Worm (Caenorhabditis elegans): Measurements from ENCODE around the gene C49H3.3.
A peak's percentile ranks its signal among the peaks of the same experiment; 100 is the strongest.

The C49H3.3 gene

ce11 chrIV:7902221-7902904 lies 21.8 kb upstream of the C49H3.3 start, which contains the start of gene arp-11 (continued):
- TF ChIP-seq hmg-1.2 (GFP tag; IDR thresholded peaks at IDR 0.05) (peak; percentile 31; the same call in 1 of the 2 replicates), F49E8.2 (tag; optimal IDR thresholded peaks at IDR 0.05; ENCODE audit: insufficient read depth) (no peak), efl-1 (GFP tag; optimal IDR thresholded peaks at IDR 0.05) (peak; percentile 26), F23B12.7 (tag; optimal IDR thresholded peaks at IDR 0.05; ENCODE audit: insufficient read depth) (peak; percentile 55), ztf-28 (GFP tag; IDR thresholded peaks at IDR 0.05) (no peak), ceh-100 (GFP tag; IDR thresholded peaks at IDR 0.05) (no peak), ceh-27 (GFP tag; optimal IDR thresholded peaks at IDR 0.05) (peak; percentile 30), T07F8.4 (tag; optimal IDR thresholded peaks at IDR 0.05) (no peak), lin-35 (GFP tag; optimal IDR thresholded peaks at IDR 0.05) (peak in 1 of 3 experiments; percentile 49), snpc-3.4 (tag; optimal IDR thresholded peaks at IDR 0.05) (peak; percentile 11), B0336.3 (GFP tag; IDR thresholded peaks at IDR 0.05) (0 out of 2 replicates have a peak, but pooled peaks have one; percentile 22), dox-1 (GFP tag; IDR thresholded peaks at IDR 0.05) (peak; percentile 61), ceh-40 (GFP tag; IDR thresholded peaks at IDR 0.05) (no peak), lsl-1 (GFP tag; optimal IDR thresholded peaks at IDR 0.05) (peak; percentile 65), nhr-80 (tag; optimal IDR thresholded peaks at IDR 0.05) (peak; percentile 23), snpc-4 (GFP tag; optimal IDR thresholded peaks at IDR 0.05) (no peak), snpc-4 (tag; optimal IDR thresholded peaks at IDR 0.05) (peak in 3 of 4 experiments; percentile 50 to 59 (median 51)), madf-10 (tag; optimal IDR thresholded peaks at IDR 0.05) (peak; percentile 46), tbp1 (GFP tag; optimal IDR thresholded peaks at IDR 0.05) (peak; percentile 45), lin-40 (tag; optimal IDR thresholded peaks at IDR 0.05) (peak; percentile 60), egrh-3 (GFP tag; IDR thresholded peaks at IDR 0.05) (no peak), let-607 (tag; optimal IDR thresholded peaks at IDR 0.05) (peak in 1 of 2 experiments; percentile 1), madf-6 (GFP tag; IDR thresholded peaks at IDR 0.05) (peak; percentile 61; the same call in 1 of the 2 replicates), attf-5 (GFP tag; optimal IDR thresholded peaks at IDR 0.05) (peak; percentile 84), atf-7 (tag; optimal IDR thresholded peaks at IDR 0.05) (peak; percentile 96)

DNA sequence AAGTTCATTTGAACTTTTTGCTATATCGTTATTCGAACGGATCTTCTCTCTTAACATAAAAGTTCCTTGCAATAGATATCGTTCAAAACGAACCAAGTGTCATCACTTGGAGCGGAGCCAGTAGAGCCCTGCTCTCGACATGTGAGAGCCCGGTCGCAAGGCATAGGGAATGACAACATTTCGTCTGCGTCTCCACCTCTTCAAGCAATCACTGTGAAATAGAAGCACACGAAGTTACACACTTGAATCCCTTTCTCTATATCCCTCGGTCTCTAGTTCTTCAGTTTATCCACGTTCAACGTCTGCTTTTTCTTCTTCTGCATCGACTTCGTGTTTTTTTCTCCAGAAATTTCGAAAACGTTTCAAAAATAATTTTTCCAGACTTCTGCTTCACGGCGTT lies 20.8 kb upstream of the C49H3.3 start, which contains the start of gene C49H3.6:
Gene C49H3.6 (plus strand): TSS at position 380 of the 400 bp plus-strand sequence.
- TF ChIP-seq madf-6 (GFP tag; IDR thresholded peaks at IDR 0.05): peak; percentile 19; the same call in 1 of the 2 replicates
- no peak for TF ChIP-seq unc-130 (GFP tag; optimal IDR thresholded peaks at IDR 0.05)
- TF ChIP-seq madf-3 (GFP tag; IDR thresholded peaks at IDR 0.05): 0 out of 2 replicates have a peak, but pooled peaks have one; percentile 28
- no peak for TF ChIP-seq cebp-1 (GFP tag; IDR thresholded peaks at IDR 0.05)
- TF ChIP-seq cebp-1 (tag; optimal IDR thresholded peaks at IDR 0.05): peak; percentile 29
- no peak for TF ChIP-seq C17E4.6 (GFP tag; IDR thresholded peaks at IDR 0.05)
- peak in 1 of 3 experiments; percentile 63 for TF ChIP-seq lin-35 (GFP tag; optimal IDR thresholded peaks at IDR 0.05)
- TF ChIP-seq nfya-2 (GFP tag; IDR thresholded peaks at IDR 0.05): no peak
- no peak for TF ChIP-seq F57A8.1 (GFP tag; optimal IDR thresholded peaks at IDR 0.05)
- TF ChIP-seq ceh-27 (GFP tag; optimal IDR thresholded peaks at IDR 0.05): peak; percentile 43
- peak; percentile 52; the same call in 1 of the 2 replicates for TF ChIP-seq nfyb-1 (GFP tag; IDR thresholded peaks at IDR 0.05)

ce11 chrIV:7906643-7907042 lies 17.5 kb upstream of the C49H3.3 start:
- TF ChIP-seq repo-1 (tag; optimal IDR thresholded peaks at IDR 0.05) (no peak), cebp-1 (GFP tag; IDR thresholded peaks at IDR 0.05) (no peak), cebp-1 (tag; optimal IDR thresholded peaks at IDR 0.05) (no peak), hmg-20 (GFP tag; IDR thresholded peaks at IDR 0.05) (no peak), hsf-1 (GFP tag; IDR thresholded peaks at IDR 0.05) (no peak), dpl-1 (GFP tag; optimal IDR thresholded peaks at IDR 0.05) (no peak), snpc-1.1 (tag; optimal IDR thresholded peaks at IDR 0.05; ENCODE audit: insufficient read depth) (no peak), Y79H2A.3 (GFP tag; conservative IDR thresholded peaks at IDR 0.05) (no peak), aptf-3 (GFP tag; IDR thresholded peaks at IDR 0.05) (no peak), let-607 (tag; optimal IDR thresholded peaks at IDR 0.05) (no peak), efl-1 (GFP tag; optimal IDR thresholded peaks at IDR 0.05) (no peak), mel-28 (tag; optimal IDR thresholded peaks at IDR 0.05; ENCODE audit: borderline replicate concordance) (no peak), nhr-80 (tag; optimal IDR thresholded peaks at IDR 0.05) (no peak), egrh-3 (GFP tag; IDR thresholded peaks at IDR 0.05) (no peak), F10E7.11 (tag; optimal IDR thresholded peaks at IDR 0.05) (no peak), ztf-22 (GFP tag; optimal IDR thresholded peaks at IDR 0.05) (no peak), zim-3 (tag; optimal IDR thresholded peaks at IDR 0.05) (no peak)

Measured in whole organism, young adult.